Fruit fly (Drosophila melanogaster) whole organism, embryonic: ENCODE data around the gene Mondo.

Source experiments
- Atf-2 ChIP-seq: fragments of 200-800 bp; sonication (Bioruptor generic); optimal IDR thresholded peaks from 2 replicates; lab custom pipeline; 2016; ENCODE audit warnings: missing biosample characterization, missing genetic modification characterization
- Bteb2 ChIP-seq: fragments of 200-800 bp; sonication (Bioruptor generic); optimal IDR thresholded peaks from 2 replicates; lab custom pipeline; 2016; ENCODE audit warnings: missing biosample characterization, missing genetic modification characterization
- CG10959 ChIP-seq: fragments of 200-800 bp; sonication (Bioruptor generic); IDR thresholded peaks from 2 replicates; pipeline ENCODE4 v1.3.6; 2022; ENCODE audit warnings: missing biosample characterization, missing genetic modification characterization
- CG13123 ChIP-seq: fragments of 200-800 bp; sonication (Bioruptor generic); optimal IDR thresholded peaks from 2 replicates; lab custom pipeline; 2016; ENCODE audit warnings: missing biosample characterization, missing genetic modification characterization
- CG13775 ChIP-seq: fragments of 200-800 bp; sonication (Bioruptor generic); optimal IDR thresholded peaks from 3 replicates; lab custom pipeline; 2017; ENCODE audit warnings: missing biosample characterization, mild to moderate bottlenecking, missing genetic modification characterization
- CG15011 ChIP-seq: fragments of 200-800 bp; sonication (Bioruptor generic); optimal IDR thresholded peaks from 3 replicates; lab custom pipeline; 2018; ENCODE audit warnings: missing biosample characterization, mild to moderate bottlenecking, missing genetic modification characterization
- CG15514 ChIP-seq: fragments of 200-800 bp; sonication (Bioruptor generic); optimal IDR thresholded peaks from 3 replicates; lab custom pipeline; 2017; ENCODE audit warnings: missing biosample characterization, missing genetic modification characterization, mild to moderate bottlenecking, moderate library complexity, missing genetic modification reagents
- CG15601 ChIP-seq: fragments of 200-800 bp; sonication (Bioruptor generic); optimal IDR thresholded peaks from 3 replicates; lab custom pipeline; 2019; ENCODE audit warnings: missing biosample characterization, mild to moderate bottlenecking, missing genetic modification characterization, moderate library complexity
- CG16815 ChIP-seq: fragments of 200-800 bp; sonication (Bioruptor generic); optimal IDR thresholded peaks from 3 replicates; lab custom pipeline; 2017; ENCODE audit warnings: missing biosample characterization, mild to moderate bottlenecking, missing genetic modification characterization
- CG17568 ChIP-seq: fragments of 200-800 bp; sonication (Bioruptor generic); optimal IDR thresholded peaks from 2 replicates; lab custom pipeline; 2018; ENCODE audit warnings: missing biosample characterization, mild to moderate bottlenecking, missing genetic modification characterization, moderate library complexity
- CG2116 ChIP-seq: fragments of 200-800 bp; sonication (Bioruptor generic); optimal IDR thresholded peaks from 3 replicates; lab custom pipeline; 2018; ENCODE audit warnings: missing biosample characterization, mild to moderate bottlenecking, missing genetic modification characterization
- CG2202 ChIP-seq: fragments of 200-800 bp; sonication (Bioruptor generic); optimal IDR thresholded peaks from 2 replicates; lab custom pipeline; 2018; ENCODE audit warnings: missing biosample characterization, mild to moderate bottlenecking, missing genetic modification characterization
- CG31388 ChIP-seq: fragments of 200-800 bp; sonication (Bioruptor generic); optimal IDR thresholded peaks from 2 replicates; lab custom pipeline; 2016; ENCODE audit warnings: missing biosample characterization, missing genetic modification characterization
- CG31441 ChIP-seq: fragments of 200-800 bp; sonication (Bioruptor generic); IDR thresholded peaks from 2 replicates; pipeline ENCODE4 v1.3.6; 2022; ENCODE audit warnings: missing biosample characterization, missing genetic modification characterization
- CG3847 ChIP-seq: fragments of 200-800 bp; sonication (Bioruptor generic); IDR thresholded peaks from 2 replicates; pipeline ENCODE4 v1.3.6; 2022; ENCODE audit warnings: missing biosample characterization, missing genetic modification characterization
- CG4424 ChIP-seq: fragments of 200-800 bp; sonication (Bioruptor generic); optimal IDR thresholded peaks from 3 replicates; lab custom pipeline; 2016; ENCODE audit warnings: missing biosample characterization, missing genetic modification characterization
- CG4854 ChIP-seq: fragments of 200-800 bp; sonication (Bioruptor generic); optimal IDR thresholded peaks from 2 replicates; lab custom pipeline; 2016; ENCODE audit warnings: missing biosample characterization, missing genetic modification characterization, inconsistent platforms
- CG7745 ChIP-seq: fragments of 200-800 bp; sonication (Bioruptor generic); optimal IDR thresholded peaks from 2 replicates; lab custom pipeline; 2018; ENCODE audit warnings: missing biosample characterization, mild to moderate bottlenecking, missing genetic modification characterization, moderate library complexity
- CG7987 ChIP-seq: fragments of 200-800 bp; sonication (Bioruptor generic); optimal IDR thresholded peaks from 2 replicates; lab custom pipeline; 2018; ENCODE audit warnings: missing biosample characterization, mild to moderate bottlenecking, missing genetic modification characterization, moderate library complexity
- CG9876 ChIP-seq: fragments of 200-800 bp; sonication (Bioruptor generic); optimal IDR thresholded peaks from 2 replicates; lab custom pipeline; 2016; ENCODE audit warnings: missing biosample characterization, missing genetic modification characterization
- CkIIα-i1 ChIP-seq: fragments of 200-800 bp; sonication (Bioruptor generic); IDR thresholded peaks from 2 replicates; pipeline ENCODE4 v1.3.6; 2022; ENCODE audit warnings: missing biosample characterization, missing genetic modification characterization
- D ChIP-seq, 2 experiments: fragments of 200-800 bp in 1 of 2; fragments of >200 bp in 1 of 2; sonication (Bioruptor generic) in 1 of 2; optimal IDR thresholded peaks; 2 replicates in 1 of 2; 3 replicates in 1 of 2; lab custom pipeline; 2017; ENCODE audit warnings: mild to moderate bottlenecking in 1 of 2, missing biosample characterization in 1 of 2, missing genetic modification characterization in 1 of 2, missing genetic modification reagents in 1 of 2
- Doc2 ChIP-seq: fragments of 200-800 bp; sonication (Bioruptor generic); IDR thresholded peaks from 2 replicates; pipeline ENCODE4 v1.3.6; 2022; ENCODE audit warnings: missing biosample characterization, missing genetic modification characterization
- Fer2 ChIP-seq: fragments of 200-800 bp; sonication (Bioruptor generic); optimal IDR thresholded peaks from 2 replicates; lab custom pipeline; 2018; ENCODE audit warnings: missing biosample characterization, mild to moderate bottlenecking, missing genetic modification characterization, moderate library complexity
- GATAe ChIP-seq: fragments of 200-800 bp; sonication (Bioruptor generic); conservative IDR thresholded peaks from 2 replicates; pipeline ENCODE4 v1.3.6; 2022; ENCODE audit warnings: missing biosample characterization, missing genetic modification characterization
- Gug ChIP-seq: fragments of 200-800 bp; sonication (Bioruptor generic); IDR thresholded peaks from 4 replicates; pipeline ENCODE4 v1.3.6; 2022; ENCODE audit warnings: missing biosample characterization, missing genetic modification characterization
- Med ChIP-seq: fragments of 200-800 bp; sonication (Bioruptor generic); peaks from one replicate; lab custom pipeline; 2016; ENCODE audit warnings: missing biosample characterization, missing genetic modification characterization, mild to moderate bottlenecking, inconsistent platforms, moderate library complexity
- NFAT ChIP-seq: fragments of 200-800 bp; sonication (Bioruptor generic); IDR thresholded peaks from 2 replicates; pipeline ENCODE4 v1.3.6; 2022; ENCODE audit warnings: missing biosample characterization, missing genetic modification characterization
- Optix ChIP-seq: fragments of 200-800 bp; sonication (Bioruptor generic); IDR thresholded peaks from 3 replicates; pipeline ENCODE4 v1.3.6; 2022; ENCODE audit warnings: missing biosample characterization, missing genetic modification characterization
- Poxn ChIP-seq: fragments of 200-800 bp; sonication (Bioruptor generic); IDR thresholded peaks from 2 replicates; pipeline ENCODE4 v1.3.6; 2022; ENCODE audit warnings: missing biosample characterization, missing genetic modification characterization
- Sry-δ ChIP-seq: fragments of 200-800 bp; sonication (Bioruptor generic); optimal IDR thresholded peaks from 2 replicates; lab custom pipeline; 2016; ENCODE audit warnings: missing biosample characterization, missing genetic modification characterization
- Ssrp ChIP-seq: fragments of 200-800 bp; sonication (Bioruptor generic); optimal IDR thresholded peaks from 2 replicates; lab custom pipeline; 2018; ENCODE audit warnings: missing biosample characterization, mild to moderate bottlenecking, missing genetic modification characterization, moderate library complexity
- Trl ChIP-seq, 3 experiments: fragments of >200 bp in 2 of 3; fragments of 200-800 bp in 1 of 3; sonication (Bioruptor generic) in 1 of 3; optimal IDR thresholded peaks; 2 replicates in 1 of 3; 3 replicates in 2 of 3; lab custom pipeline; 2016 to 2017; ENCODE audit warnings: missing biosample characterization in 1 of 3, missing genetic modification characterization in 1 of 3
- ase ChIP-seq: fragments of 200-800 bp; sonication (Bioruptor generic); IDR thresholded peaks from 3 replicates; pipeline ENCODE4 v1.3.6; 2022; ENCODE audit warnings: missing biosample characterization, missing genetic modification characterization
- bowl ChIP-seq: fragments of 200-800 bp; sonication (Bioruptor generic); IDR thresholded peaks from 2 replicates; pipeline ENCODE4 v1.3.6; 2022; ENCODE audit warnings: missing biosample characterization, missing genetic modification characterization
- cg ChIP-seq: fragments of 200-800 bp; sonication (Bioruptor generic); optimal IDR thresholded peaks from 3 replicates; lab custom pipeline; 2019; ENCODE audit warnings: missing biosample characterization, mild to moderate bottlenecking, missing genetic modification characterization, moderate library complexity
- crol ChIP-seq: fragments of 200-800 bp; sonication (Bioruptor generic); IDR thresholded peaks from 2 replicates; pipeline ENCODE4 v1.3.6; 2022; ENCODE audit warnings: missing biosample characterization, missing genetic modification characterization
- esg ChIP-seq: fragments of 200-800 bp; sonication (Bioruptor generic); conservative IDR thresholded peaks from 2 replicates; pipeline ENCODE4 v1.3.6; 2022; ENCODE audit warnings: missing biosample characterization, missing genetic modification characterization
- fu2 ChIP-seq: fragments of 200-800 bp; sonication (Bioruptor generic); optimal IDR thresholded peaks from 2 replicates; lab custom pipeline; 2016; ENCODE audit warnings: missing biosample characterization, missing genetic modification characterization
- gem ChIP-seq: fragments of 200-800 bp; sonication (Bioruptor generic); optimal IDR thresholded peaks from 2 replicates; lab custom pipeline; 2019; ENCODE audit warnings: missing biosample characterization, mild to moderate bottlenecking, missing genetic modification characterization, moderate library complexity
- gfzf ChIP-seq: fragments of 200-800 bp; sonication (Bioruptor generic); optimal IDR thresholded peaks from 2 replicates; lab custom pipeline; 2016; ENCODE audit warnings: missing biosample characterization, mild to moderate bottlenecking, missing genetic modification characterization, moderate library complexity
- hbn ChIP-seq: fragments of 200-800 bp; sonication (Bioruptor generic); IDR thresholded peaks from 2 replicates; pipeline ENCODE4 v1.3.6; 2022; ENCODE audit warnings: missing biosample characterization, missing genetic modification characterization; ENCODE audit not compliant: partially characterized antibody
- her ChIP-seq: fragments of 200-800 bp; sonication (Bioruptor generic); optimal IDR thresholded peaks from 2 replicates; lab custom pipeline; 2016; ENCODE audit warnings: missing biosample characterization, missing genetic modification characterization
- lab ChIP-seq: fragments of 200-800 bp; sonication (Bioruptor generic); optimal IDR thresholded peaks from 3 replicates; lab custom pipeline; 2017; ENCODE audit warnings: missing biosample characterization, missing genetic modification characterization, mild to moderate bottlenecking, moderate library complexity, missing genetic modification reagents
- nerfin-1 ChIP-seq: fragments of 200-800 bp; sonication (Bioruptor generic); optimal IDR thresholded peaks from 3 replicates; lab custom pipeline; 2019; ENCODE audit warnings: missing biosample characterization, mild to moderate bottlenecking, missing genetic modification characterization, moderate library complexity
- nmo ChIP-seq: fragments of 200-800 bp; sonication (Bioruptor generic); optimal IDR thresholded peaks from 2 replicates; lab custom pipeline; 2018; ENCODE audit warnings: missing biosample characterization, mild to moderate bottlenecking, missing genetic modification characterization, moderate library complexity
- sens ChIP-seq: fragments of 200-800 bp; sonication (Bioruptor generic); peaks from one replicate; lab custom pipeline; 2016; ENCODE audit warnings: missing biosample characterization, missing genetic modification characterization
- sisA ChIP-seq: fragments of 200-800 bp; sonication (Bioruptor generic); IDR thresholded peaks from 2 replicates; pipeline ENCODE4 v1.3.6; 2022; ENCODE audit warnings: missing biosample characterization, missing genetic modification characterization
- wor ChIP-seq: fragments of 200-800 bp; sonication (Bioruptor generic); IDR thresholded peaks from 2 replicates; pipeline ENCODE4 v1.3.6; 2022; ENCODE audit warnings: missing biosample characterization, missing genetic modification characterization

The Mondo gene

DNA sequence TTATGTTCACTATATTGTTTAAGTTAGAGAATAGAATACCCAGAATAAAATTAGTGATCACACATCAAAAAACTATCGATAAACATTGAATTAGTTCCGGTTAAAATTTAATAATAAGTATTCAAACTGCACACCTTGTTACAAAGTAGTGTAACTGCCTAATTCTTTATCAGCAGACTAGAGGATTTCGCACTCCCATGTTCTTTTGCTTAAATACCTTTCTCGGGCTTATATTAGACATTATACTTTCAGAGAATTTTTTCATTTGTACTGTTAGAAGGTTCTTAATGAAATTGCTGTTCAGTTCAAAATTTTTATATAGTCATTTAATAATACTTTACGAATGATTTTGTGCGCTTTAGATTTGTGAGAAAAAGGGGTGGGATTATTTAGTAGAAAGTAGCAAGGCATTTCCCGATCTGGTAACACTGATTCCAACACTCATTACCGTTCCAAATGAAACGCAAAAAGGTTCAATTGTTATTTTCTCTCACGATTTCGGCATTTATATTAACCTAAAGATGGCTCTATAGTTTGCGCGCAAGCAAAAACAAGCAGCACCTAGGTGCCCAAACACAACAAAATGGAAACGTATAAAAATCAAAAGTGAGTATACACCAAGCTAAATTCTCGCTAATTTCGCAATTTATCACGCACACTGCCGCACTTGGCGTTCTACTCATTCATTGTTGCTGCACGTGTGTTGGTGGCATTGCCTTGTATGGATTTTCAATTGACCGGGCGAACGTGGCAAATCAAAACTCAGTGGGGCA lies 763 bp upstream of the Mondo start, which contains the start of gene crc (continued):
- TF ChIP-seq CG13775 (peak; percentile 45), D (optimal IDR thresholded peaks at IDR 0.05; lab: Kevin White, UChicago) (peak; percentile 12), D (GFP tag; optimal IDR thresholded peaks at IDR 0.05; lab: Kevin White, UChicago) (no peak), hbn (peak; percentile 39; the same call in 1 of the 2 replicates), CG3847 (GFP tag; lab: Robert Waterston, UW) (no peak), CG7987 (GFP tag; lab: Kevin White, UChicago) (no peak), nerfin-1 (tag; lab: Kevin White, UChicago) (peak; percentile 1), nmo (GFP tag; lab: Kevin White, UChicago) (peak; percentile 38), Bteb2 (GFP tag; lab: Kevin White, UChicago) (no peak), CG2116 (GFP tag; lab: Kevin White, UChicago) (peak; percentile 60), lab (no peak), gfzf (peak; percentile 76), NFAT (no peak), sisA (no peak), Gug (GFP tag; lab: Robert Waterston, UW) (no peak), CkIIα-i1 (GFP tag; lab: Robert Waterston, UW) (no peak), wor (GFP tag; lab: Robert Waterston, UW) (no peak), Sry-δ (GFP tag; lab: Kevin White, UChicago) (peak; percentile 63), Fer2 (tag; lab: Kevin White, UChicago) (no peak), fu2 (no peak), bowl (GFP tag; lab: Robert Waterston, UW) (no peak), Atf-2 (GFP tag; lab: Kevin White, UChicago) (no peak), CG9876 (no peak), gem (tag; lab: Kevin White, UChicago) (peak; percentile 65), CG4424 (GFP tag; lab: Kevin White, UChicago) (peak; percentile 32), CG15514 (GFP tag; lab: Kevin White, UChicago) (peak; percentile 59), Poxn (GFP tag; lab: Robert Waterston, UW) (no peak), CG31441 (0 out of 2 replicates have a peak, but pooled peaks have one; percentile 26), her (GFP tag; lab: Kevin White, UChicago) (peak; percentile 47), Doc2 (GFP tag; lab: Robert Waterston, UW) (no peak), CG31388 (GFP tag; lab: Kevin White, UChicago) (no peak), esg (GFP tag; lab: Robert Waterston, UW) (0 out of 2 replicates have a peak, but pooled peaks have one; percentile 5), GATAe (no peak), CG15601 (no peak), ase (GFP tag; lab: Robert Waterston, UW) (no peak), CG15011 (GFP tag; lab: Kevin White, UChicago) (no peak), CG16815 (GFP tag; lab: Kevin White, UChicago) (no peak), sens (GFP tag; lab: Kevin White, UChicago) (peak; percentile 46), CG7745 (tag; lab: Kevin White, UChicago) (no peak), CG2202 (no peak), Trl (optimal IDR thresholded peaks at IDR 0.05; lab: Kevin White, UChicago) (no peak), Trl (GFP tag; optimal IDR thresholded peaks at IDR 0.05; lab: Kevin White, UChicago) (no peak), CG17568 (GFP tag; lab: Kevin White, UChicago) (peak; percentile 44), Optix (GFP tag; lab: Robert Waterston, UW) (no peak), Med (GFP tag; lab: Kevin White, UChicago) (peak; percentile 79), CG13123 (no peak), crol (GFP tag; lab: Robert Waterston, UW) (no peak), CG10959 (GFP tag; lab: Robert Waterston, UW) (no peak), Ssrp (tag; lab: Kevin White, UChicago) (no peak), CG4854 (GFP tag; lab: Kevin White, UChicago) (no peak), cg (GFP tag; lab: Kevin White, UChicago) (peak; percentile 92)
